Worm (Caenorhabditis elegans) whole organism, late embryonic: ENCODE measurements around the gene R09F10.8.

ENCODE experiments used
- C08G9.2 ChIP-seq: sonication (generic microtip); optimal IDR thresholded peaks from 2 replicates; lab custom pipeline; 2016; ENCODE audit warnings: mild to moderate bottlenecking, missing genetic modification characterization, moderate library complexity, missing compliant biosample characterization
- C38D4.7 ChIP-seq: fragments of 200-800 bp; sonication (Bioruptor generic); optimal IDR thresholded peaks from 2 replicates; lab custom pipeline; 2018; ENCODE audit warnings: mild to moderate bottlenecking, missing genetic modification characterization, moderate library complexity, missing compliant biosample characterization
- T23F11.4 ChIP-seq: fragments of 200-800 bp; sonication (Bioruptor generic); optimal IDR thresholded peaks from 2 replicates; lab custom pipeline; 2018; ENCODE audit warnings: mild to moderate bottlenecking, missing genetic modification characterization, missing compliant biosample characterization
- ceh-14 ChIP-seq: sonication (generic microtip); optimal IDR thresholded peaks from 2 replicates; lab custom pipeline; 2016; ENCODE audit warnings: missing genotype, missing genetic modification characterization, missing compliant biosample characterization
- ceh-18 ChIP-seq: sonication (generic microtip); optimal IDR thresholded peaks from 2 replicates; lab custom pipeline; 2016; ENCODE audit warnings: missing genetic modification characterization, missing compliant biosample characterization
- ceh-22 ChIP-seq: sonication (generic microtip); optimal IDR thresholded peaks from 2 replicates; lab custom pipeline; 2017; ENCODE audit warnings: missing biosample characterization, missing genetic modification characterization
- ceh-24 ChIP-seq: sonication (generic microtip); optimal IDR thresholded peaks from 2 replicates; lab custom pipeline; 2016; ENCODE audit warnings: mild to moderate bottlenecking, missing genetic modification characterization, missing compliant biosample characterization
- ceh-30 ChIP-seq: fragments of 150-350 bp; optimal IDR thresholded peaks from 2 replicates; lab custom pipeline; 2014; ENCODE audit warnings: missing biosample characterization, missing genetic modification characterization
- ceh-45 ChIP-seq: fragments of 200-800 bp; sonication (Bioruptor generic); IDR thresholded peaks from 2 replicates; pipeline ENCODE4 v1.3.6; 2022; ENCODE audit warnings: missing genetic modification reagents, missing genetic modification characterization, missing compliant biosample characterization
- ceh-6 ChIP-seq: fragments of 200-800 bp; sonication (Bioruptor generic); optimal IDR thresholded peaks from 2 replicates; lab custom pipeline; 2018; ENCODE audit warnings: mild to moderate bottlenecking, missing genetic modification characterization, missing compliant biosample characterization
- che-1 ChIP-seq: sonication (generic microtip); optimal IDR thresholded peaks from 2 replicates; lab custom pipeline; 2016; ENCODE audit warnings: mild to moderate bottlenecking, missing genetic modification characterization, missing compliant biosample characterization
- dve-1 ChIP-seq: sonication (generic microtip); optimal IDR thresholded peaks from 2 replicates; lab custom pipeline; 2017; ENCODE audit warnings: antibody characterized with exemption, mild to moderate bottlenecking, missing genetic modification characterization, missing compliant biosample characterization
- elt-4 ChIP-seq: sonication (generic microtip); optimal IDR thresholded peaks from 2 replicates; lab custom pipeline; 2016; ENCODE audit warnings: missing genetic modification characterization, missing compliant biosample characterization
- eyg-1 ChIP-seq: sonication (generic microtip); optimal IDR thresholded peaks from 2 replicates; lab custom pipeline; 2016; ENCODE audit warnings: missing genotype, missing genetic modification characterization, missing compliant biosample characterization
- fkh-6 ChIP-seq: sonication (generic microtip); optimal IDR thresholded peaks from 2 replicates; lab custom pipeline; 2016; ENCODE audit warnings: missing genetic modification characterization, missing compliant biosample characterization
- gmeb-2 ChIP-seq: sonication (generic microtip); optimal IDR thresholded peaks from 2 replicates; lab custom pipeline; 2016; ENCODE audit warnings: missing genetic modification characterization, inconsistent platforms, missing compliant biosample characterization
- hlh-15 ChIP-seq: sonication (generic microtip); optimal IDR thresholded peaks from 2 replicates; lab custom pipeline; 2016; ENCODE audit warnings: missing genetic modification characterization, missing compliant biosample characterization
- hlh-6 ChIP-seq: sonication (generic microtip); optimal IDR thresholded peaks from 2 replicates; lab custom pipeline; 2016; ENCODE audit warnings: missing genotype, missing genetic modification characterization, missing compliant biosample characterization
- mec-3 ChIP-seq: sonication (generic microtip); optimal IDR thresholded peaks from 2 replicates; lab custom pipeline; 2016; ENCODE audit warnings: borderline replicate concordance, missing genetic modification characterization, missing compliant biosample characterization
- nhr-11 ChIP-seq: fragments of 150-350 bp; optimal IDR thresholded peaks from 2 replicates; lab custom pipeline; 2014; ENCODE audit warnings: missing biosample characterization, missing genetic modification characterization
- odd-2 ChIP-seq: sonication (generic microtip); optimal IDR thresholded peaks from 2 replicates; lab custom pipeline; 2017; ENCODE audit warnings: antibody characterized with exemption, mild to moderate bottlenecking, missing genetic modification characterization, missing compliant biosample characterization
- pat-9 ChIP-seq: fragments of 200-800 bp; sonication (Bioruptor generic); optimal IDR thresholded peaks from 2 replicates; lab custom pipeline; 2018; ENCODE audit warnings: mild to moderate bottlenecking, missing genetic modification characterization, moderate library complexity, missing compliant biosample characterization
- pha-4 ChIP-seq: fragments of 150-350 bp; optimal IDR thresholded peaks from 2 replicates; lab custom pipeline; 2018; ENCODE audit warnings: missing biosample characterization, missing genetic modification reagents, missing genetic modification characterization
- pqm-1 ChIP-seq: sonication (generic microtip); optimal IDR thresholded peaks from 2 replicates; lab custom pipeline; 2016; ENCODE audit warnings: missing genetic modification characterization, missing compliant biosample characterization
- pros-1 ChIP-seq: fragments of 150-350 bp; optimal IDR thresholded peaks from 2 replicates; lab custom pipeline; 2014; ENCODE audit warnings: missing biosample characterization, missing genetic modification reagents, missing genetic modification characterization
- rnt-1 ChIP-seq: sonication (generic microtip); optimal IDR thresholded peaks from 2 replicates; lab custom pipeline; 2016; ENCODE audit warnings: missing genetic modification characterization, missing compliant biosample characterization
- sdc-2 ChIP-seq: sonication (generic microtip); optimal IDR thresholded peaks from 2 replicates; lab custom pipeline; 2016; ENCODE audit warnings: missing genotype, missing genetic modification characterization, missing compliant biosample characterization
- tbx-2 ChIP-seq: sonication (generic microtip); optimal IDR thresholded peaks from 2 replicates; lab custom pipeline; 2016; ENCODE audit warnings: missing genetic modification characterization, missing compliant biosample characterization
- unc-3 ChIP-seq, 2 experiments: fragments of 200-800 bp in 1 of 2; sonication (Bioruptor generic) in 1 of 2; sonication (generic microtip) in 1 of 2; conservative IDR thresholded peaks in 1 of 2; optimal IDR thresholded peaks in 1 of 2; 2 replicates each; pipeline versions ENCODE4 v1.3.6 to Lab custom; 2016 to 2022; ENCODE audit warnings: missing compliant biosample characterization in 2 of 2, missing genetic modification characterization in 2 of 2, missing genetic modification reagents in 1 of 2
- zip-5 ChIP-seq: sonication (generic microtip); optimal IDR thresholded peaks from 2 replicates; lab custom pipeline; 2016; ENCODE audit warnings: missing genetic modification characterization, missing compliant biosample characterization

The R09F10.8 gene

DNA sequence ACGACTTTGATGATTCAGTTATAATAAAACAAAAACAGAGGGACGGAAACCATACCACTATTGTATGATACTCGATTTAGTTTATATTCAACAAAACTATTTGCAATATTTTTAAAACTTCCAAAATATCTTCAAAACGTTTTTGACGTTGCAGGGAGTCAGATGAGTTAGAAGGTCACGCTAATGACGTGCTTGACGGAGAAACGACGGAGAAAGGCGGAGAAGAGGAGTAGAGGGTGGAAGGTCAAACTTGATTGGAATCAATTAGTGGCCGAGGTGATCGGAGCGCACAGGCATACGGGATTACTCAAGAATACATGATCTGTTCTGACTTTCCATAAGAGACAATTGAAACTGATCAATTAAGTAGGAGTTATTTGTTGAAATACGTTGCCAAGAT is 23.4 kb downstream of the R09F10.8 start:
- TF ChIP-seq rnt-1 (tag; lab: Kevin White, UChicago): no peak
- TF ChIP-seq T23F11.4 (GFP tag; lab: Kevin White, UChicago): no peak
- TF ChIP-seq mec-3 (tag; lab: Kevin White, UChicago): no peak
- TF ChIP-seq zip-5 (tag; lab: Kevin White, UChicago): no peak
- no peak for TF ChIP-seq tbx-2 (tag; lab: Kevin White, UChicago)

DNA sequence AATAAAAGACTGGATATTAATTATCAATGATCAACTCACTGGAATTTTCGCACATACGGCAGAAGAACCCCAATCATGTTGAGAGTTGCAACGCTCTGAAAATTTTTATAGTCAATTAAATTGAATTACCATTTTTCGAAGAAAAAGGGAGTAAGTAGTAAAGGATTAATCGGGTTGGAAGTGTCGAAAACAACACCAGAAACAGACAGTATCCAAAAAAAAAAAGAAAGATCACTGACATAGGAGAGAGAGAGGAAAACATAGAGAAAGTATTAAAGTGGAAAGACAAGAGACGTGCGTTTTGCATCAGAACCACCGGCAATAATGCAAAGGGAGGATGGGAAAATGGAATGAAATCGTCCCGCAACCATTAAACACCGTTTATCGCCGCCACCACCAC is 24.0 kb downstream of the R09F10.8 start, which contains the start of gene inx-5:
Gene inx-5, minus strand, starts transcription at position 101 of the 400 bp plus-strand sequence.
- TF ChIP-seq pat-9 (tag; lab: Kevin White, UChicago) (no peak), nhr-11 (tag; lab: Kevin White, UChicago) (no peak), mec-3 (tag; lab: Kevin White, UChicago) (no peak), ceh-22 (tag; lab: Kevin White, UChicago) (no peak), C38D4.7 (GFP tag; lab: Kevin White, UChicago) (no peak), sdc-2 (no peak)

ce11 chrX:8299554-8299953 is 26.7 kb downstream of the R09F10.8 start, which contains the start of gene ced-13:
TSS of gene ced-13 (minus strand) at chrX:8299654.
- TF ChIP-seq mec-3 (tag; lab: Kevin White, UChicago) (no peak), elt-4 (tag; lab: Kevin White, UChicago) (no peak), ceh-18 (tag; lab: Kevin White, UChicago) (no peak), pros-1 (tag; lab: Kevin White, UChicago) (no peak), hlh-15 (tag; lab: Kevin White, UChicago) (no peak), nhr-11 (tag; lab: Kevin White, UChicago) (no peak), fkh-6 (tag; lab: Kevin White, UChicago) (no peak), odd-2 (no peak), tbx-2 (tag; lab: Kevin White, UChicago) (no peak), eyg-1 (tag; lab: Kevin White, UChicago) (no peak), pqm-1 (no peak), C08G9.2 (tag; lab: Kevin White, UChicago) (no peak), hlh-6 (tag; lab: Kevin White, UChicago) (no peak)

DNA sequence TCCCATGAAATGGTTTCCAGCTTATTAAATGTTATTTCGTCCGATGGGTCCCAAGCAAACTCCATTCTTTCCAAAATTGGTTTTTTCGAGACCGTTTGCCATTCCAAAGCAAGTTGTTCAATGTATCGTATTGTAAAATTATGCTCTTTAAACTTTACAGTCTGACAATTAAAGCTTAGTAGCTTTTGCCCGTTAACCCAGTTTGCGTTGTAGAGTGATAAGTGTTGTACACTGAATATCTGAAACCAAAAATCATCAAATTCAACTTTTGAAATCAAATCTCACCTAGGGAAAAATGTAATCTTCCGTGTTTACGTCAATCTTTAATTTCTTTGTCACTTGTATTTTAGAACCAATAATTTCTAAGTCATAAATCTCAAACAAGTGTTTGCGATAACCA is 28.9 kb downstream of the R09F10.8 start:
- TF ChIP-seq ceh-6 (GFP tag; lab: Kevin White, UChicago) (no peak), pros-1 (tag; lab: Kevin White, UChicago) (no peak), unc-3 (GFP tag; conservative IDR thresholded peaks at IDR 0.05; lab: Robert Waterston, UW) (no peak), unc-3 (tag; optimal IDR thresholded peaks at IDR 0.05; lab: Kevin White, UChicago) (no peak), ceh-45 (GFP tag; lab: Robert Waterston, UW) (no peak), pha-4 (tag; lab: Kevin White, UChicago) (no peak), ceh-14 (tag; lab: Kevin White, UChicago) (no peak), rnt-1 (tag; lab: Kevin White, UChicago) (no peak), ceh-30 (tag; lab: Kevin White, UChicago) (no peak), gmeb-2 (no peak), che-1 (tag; lab: Kevin White, UChicago) (no peak), dve-1 (tag; lab: Kevin White, UChicago) (no peak), ceh-24 (tag; lab: Kevin White, UChicago) (no peak), sdc-2 (no peak), eyg-1 (tag; lab: Kevin White, UChicago) (no peak)

DNA sequence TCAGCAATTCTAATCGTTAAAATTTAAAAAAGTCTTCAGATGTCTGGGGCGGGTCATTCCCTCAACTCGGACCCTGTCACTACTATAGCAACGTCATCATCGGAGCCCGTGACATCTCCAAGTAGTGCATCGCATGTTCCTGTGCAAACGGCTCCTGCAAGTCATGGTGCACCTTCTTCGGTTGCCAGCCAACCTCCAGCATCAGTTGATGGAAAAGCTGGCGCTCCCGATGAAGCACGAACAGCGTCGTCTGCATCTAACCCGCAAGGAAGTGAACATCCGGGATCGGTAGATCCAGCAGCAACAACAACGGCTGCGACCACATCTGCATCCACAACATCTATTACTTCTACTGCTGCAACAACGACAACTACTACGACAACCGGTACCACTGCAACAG is 31.7 kb downstream of the R09F10.8 start, which contains the start of gene R09F10.3:
Gene R09F10.3, plus strand, starts transcription at position 40 of the 400 bp plus-strand sequence.
- no peak for TF ChIP-seq ceh-18 (tag; lab: Kevin White, UChicago)
